Fruit fly (Drosophila melanogaster) whole organism, prepupa: ENCODE results near the gene Coprox.

Experiments used
- Blimp-1 ChIP-seq: fragments of 200-800 bp; sonication (Bioruptor generic); optimal IDR thresholded peaks from 3 replicates; lab custom pipeline; 2017; ENCODE audit warnings: missing biosample characterization, missing genetic modification characterization, mild to moderate bottlenecking, moderate library complexity, missing genetic modification reagents
- CG10631 ChIP-seq: fragments of 200-800 bp; sonication (Bioruptor generic); optimal IDR thresholded peaks from 2 replicates; lab custom pipeline; 2016; ENCODE audit warnings: missing biosample characterization, missing genetic modification characterization
- CG11294 ChIP-seq: fragments of 200-800 bp; sonication (Bioruptor generic); IDR thresholded peaks from 2 replicates; pipeline ENCODE4 v1.3.6; 2022; ENCODE audit warnings: missing biosample characterization, missing genetic modification characterization
- CG11762 ChIP-seq: fragments of 200-800 bp; sonication (Bioruptor generic); optimal IDR thresholded peaks from 3 replicates; lab custom pipeline; 2016; ENCODE audit warnings: missing biosample characterization, missing genetic modification characterization; ENCODE audit not compliant: insufficient read depth
- CG11902 ChIP-seq: fragments of 200-800 bp; sonication (Bioruptor generic); optimal IDR thresholded peaks from 3 replicates; lab custom pipeline; 2016; ENCODE audit warnings: missing biosample characterization, missing genetic modification characterization
- CG15336 ChIP-seq: fragments of 200-800 bp; sonication (Bioruptor generic); IDR thresholded peaks from 2 replicates; pipeline ENCODE4 v1.3.6; 2022; ENCODE audit warnings: missing biosample characterization, missing genetic modification characterization
- CG16779 ChIP-seq: fragments of 200-800 bp; sonication (Bioruptor generic); optimal IDR thresholded peaks from 3 replicates; lab custom pipeline; 2017; ENCODE audit warnings: missing biosample characterization, mild to moderate bottlenecking, missing genetic modification characterization
- CG3032 ChIP-seq: fragments of 200-800 bp; optimal IDR thresholded peaks from 2 replicates; lab custom pipeline; 2019; ENCODE audit warnings: missing biosample characterization, mild to moderate bottlenecking, missing genetic modification characterization, moderate library complexity
- CG31627 ChIP-seq: fragments of 200-800 bp; sonication (Bioruptor generic); optimal IDR thresholded peaks from 3 replicates; lab custom pipeline; 2016; ENCODE audit warnings: missing biosample characterization, missing genetic modification characterization
- CG34406 ChIP-seq: fragments of 200-800 bp; sonication (Bioruptor generic); optimal IDR thresholded peaks from 3 replicates; lab custom pipeline; 2016; ENCODE audit warnings: missing biosample characterization, missing genetic modification characterization
- CG3919 ChIP-seq: fragments of 200-800 bp; sonication (Bioruptor generic); optimal IDR thresholded peaks from 3 replicates; lab custom pipeline; 2016; ENCODE audit warnings: missing biosample characterization, missing genetic modification characterization
- CG4318 ChIP-seq: fragments of 200-800 bp; sonication (Bioruptor generic); optimal IDR thresholded peaks from 3 replicates; lab custom pipeline; 2017; ENCODE audit warnings: missing biosample characterization, mild to moderate bottlenecking, missing genetic modification characterization
- CG6276 ChIP-seq: fragments of 200-800 bp; sonication (Bioruptor generic); optimal IDR thresholded peaks from 2 replicates; lab custom pipeline; 2017; ENCODE audit warnings: missing biosample characterization, mild to moderate bottlenecking, missing genetic modification characterization
- CG6808 ChIP-seq: fragments of 200-800 bp; sonication (Bioruptor generic); optimal IDR thresholded peaks from 3 replicates; lab custom pipeline; 2017; ENCODE audit warnings: missing biosample characterization, missing genetic modification characterization, mild to moderate bottlenecking, moderate library complexity, missing genetic modification reagents
- CG6854 ChIP-seq: fragments of 200-800 bp; sonication (Bioruptor generic); optimal IDR thresholded peaks from 2 replicates; lab custom pipeline; 2017; ENCODE audit warnings: missing biosample characterization, mild to moderate bottlenecking, missing genetic modification characterization
- CG7368 ChIP-seq: fragments of 200-800 bp; sonication (Bioruptor generic); optimal IDR thresholded peaks from 3 replicates; lab custom pipeline; 2016; ENCODE audit warnings: missing biosample characterization, missing genetic modification characterization
- CG8632 ChIP-seq: fragments of 200-800 bp; sonication (Bioruptor generic); optimal IDR thresholded peaks from 3 replicates; lab custom pipeline; 2016; ENCODE audit warnings: missing biosample characterization, missing genetic modification characterization
- Eip78C ChIP-seq: fragments of 200-800 bp; sonication (Bioruptor generic); peaks from one replicate; lab custom pipeline; 2016; ENCODE audit warnings: missing biosample characterization, missing genetic modification characterization
- Ets21C ChIP-seq: fragments of 200-800 bp; sonication (Bioruptor generic); optimal IDR thresholded peaks from 3 replicates; lab custom pipeline; 2016; ENCODE audit warnings: missing biosample characterization, missing genetic modification characterization
- Ets96B ChIP-seq: fragments of 200-800 bp; optimal IDR thresholded peaks from 2 replicates; lab custom pipeline; 2019; ENCODE audit warnings: missing biosample characterization, mild to moderate bottlenecking, missing genetic modification characterization, moderate library complexity
- Gug ChIP-seq: fragments of 200-800 bp; sonication (Bioruptor generic); IDR thresholded peaks from 2 replicates; pipeline ENCODE4 v1.3.6; 2022; ENCODE audit warnings: missing biosample characterization, missing genetic modification characterization
- Hr38 ChIP-seq: sonication (Bioruptor generic); optimal IDR thresholded peaks from 2 replicates; lab custom pipeline; 2016; ENCODE audit warnings: missing biosample characterization, missing genetic modification characterization
- Hr39 ChIP-seq: fragments of 200-800 bp; sonication (Bioruptor generic); optimal IDR thresholded peaks from 2 replicates; lab custom pipeline; 2016; ENCODE audit warnings: missing biosample characterization, missing genetic modification characterization
- Hr4 ChIP-seq: fragments of 200-800 bp; sonication (Bioruptor generic); optimal IDR thresholded peaks from 3 replicates; lab custom pipeline; 2016; ENCODE audit warnings: missing biosample characterization, missing genetic modification characterization
- Lpt ChIP-seq: fragments of 200-800 bp; sonication (Bioruptor generic); optimal IDR thresholded peaks from 3 replicates; lab custom pipeline; 2016; ENCODE audit warnings: missing biosample characterization, missing genetic modification characterization
- Smox ChIP-seq: fragments of 200-800 bp; sonication (Bioruptor generic); optimal IDR thresholded peaks from 3 replicates; lab custom pipeline; 2016; ENCODE audit warnings: missing biosample characterization, missing genetic modification characterization
- Sox102F ChIP-seq: fragments of 200-800 bp; sonication (Bioruptor generic); optimal IDR thresholded peaks from 2 replicates; lab custom pipeline; 2016; ENCODE audit warnings: missing biosample characterization, mild to moderate bottlenecking, missing genetic modification characterization
- Sox14 ChIP-seq: fragments of 200-800 bp; sonication (Bioruptor generic); optimal IDR thresholded peaks from 3 replicates; lab custom pipeline; 2016; ENCODE audit warnings: missing biosample characterization, missing genetic modification characterization
- Sox15 ChIP-seq: fragments of 200-800 bp; sonication (Bioruptor generic); optimal IDR thresholded peaks from 3 replicates; lab custom pipeline; 2016; ENCODE audit warnings: missing biosample characterization, missing genetic modification characterization
- achi ChIP-seq: fragments of 200-800 bp; sonication (Bioruptor generic); optimal IDR thresholded peaks from 3 replicates; lab custom pipeline; 2016; ENCODE audit warnings: missing biosample characterization, missing genetic modification characterization
- cyc ChIP-seq: fragments of 200-800 bp; sonication (Bioruptor generic); optimal IDR thresholded peaks from 3 replicates; lab custom pipeline; 2016; ENCODE audit warnings: missing biosample characterization, missing genetic modification characterization
- dac ChIP-seq: fragments of 200-800 bp; sonication (Bioruptor generic); optimal IDR thresholded peaks from 2 replicates; lab custom pipeline; 2017; ENCODE audit warnings: missing biosample characterization, mild to moderate bottlenecking, missing genetic modification characterization
- eg ChIP-seq: fragments of 200-800 bp; sonication (Bioruptor generic); IDR thresholded peaks from 3 replicates; pipeline ENCODE4 v1.3.6; 2022; ENCODE audit warnings: missing biosample characterization, missing genetic modification characterization
- esn ChIP-seq: fragments of 200-800 bp; sonication (Bioruptor generic); optimal IDR thresholded peaks from 2 replicates; lab custom pipeline; 2016; ENCODE audit warnings: missing biosample characterization, mild to moderate bottlenecking, missing genetic modification characterization, moderate library complexity
- fd85E ChIP-seq: fragments of 200-800 bp; sonication (Bioruptor generic); optimal IDR thresholded peaks from 3 replicates; lab custom pipeline; 2016; ENCODE audit warnings: missing biosample characterization, missing genetic modification characterization
- fkh ChIP-seq: fragments of 200-800 bp; sonication (Bioruptor generic); optimal IDR thresholded peaks from 3 replicates; lab custom pipeline; 2017; ENCODE audit warnings: missing biosample characterization, mild to moderate bottlenecking, missing genetic modification characterization, moderate library complexity
- lz ChIP-seq: fragments of 200-800 bp; sonication (Bioruptor generic); optimal IDR thresholded peaks from 3 replicates; lab custom pipeline; 2016; ENCODE audit warnings: missing biosample characterization, missing genetic modification characterization
- net ChIP-seq: fragments of 200-800 bp; sonication (Bioruptor generic); optimal IDR thresholded peaks from 3 replicates; lab custom pipeline; 2016; ENCODE audit warnings: missing biosample characterization, missing genetic modification characterization
- pdm3 ChIP-seq: fragments of 200-800 bp; sonication (Bioruptor generic); optimal IDR thresholded peaks from 3 replicates; lab custom pipeline; 2016; ENCODE audit warnings: missing biosample characterization, missing genetic modification characterization
- salr ChIP-seq, 2 experiments: fragments of 200-800 bp; sonication (Bioruptor generic); optimal IDR thresholded peaks; 3 replicates each; lab custom pipeline; 2016 to 2018; ENCODE audit warnings: missing biosample characterization in 2 of 2, missing genetic modification characterization in 2 of 2, mild to moderate bottlenecking in 1 of 2
- spab ChIP-seq: fragments of 200-800 bp; sonication (Bioruptor generic); optimal IDR thresholded peaks from 2 replicates; lab custom pipeline; 2017; ENCODE audit warnings: missing biosample characterization, mild to moderate bottlenecking, missing genetic modification characterization, missing genetic modification reagents
- ss ChIP-seq, 2 experiments: fragments of 200-800 bp; sonication (Bioruptor generic); optimal IDR thresholded peaks; 2 replicates in 1 of 2; 3 replicates in 1 of 2; lab custom pipeline; 2017 to 2018; ENCODE audit warnings: mild to moderate bottlenecking in 2 of 2, missing biosample characterization in 2 of 2, missing genetic modification characterization in 2 of 2, moderate library complexity in 1 of 2
- topi ChIP-seq: fragments of 200-800 bp; sonication (Bioruptor generic); optimal IDR thresholded peaks from 3 replicates; lab custom pipeline; 2016; ENCODE audit warnings: missing biosample characterization, missing genetic modification characterization
- vri ChIP-seq: fragments of 200-800 bp; sonication (Bioruptor generic); optimal IDR thresholded peaks from 3 replicates; lab custom pipeline; 2016; ENCODE audit warnings: missing biosample characterization, mild to moderate bottlenecking, missing genetic modification characterization

The Coprox gene

DNA sequence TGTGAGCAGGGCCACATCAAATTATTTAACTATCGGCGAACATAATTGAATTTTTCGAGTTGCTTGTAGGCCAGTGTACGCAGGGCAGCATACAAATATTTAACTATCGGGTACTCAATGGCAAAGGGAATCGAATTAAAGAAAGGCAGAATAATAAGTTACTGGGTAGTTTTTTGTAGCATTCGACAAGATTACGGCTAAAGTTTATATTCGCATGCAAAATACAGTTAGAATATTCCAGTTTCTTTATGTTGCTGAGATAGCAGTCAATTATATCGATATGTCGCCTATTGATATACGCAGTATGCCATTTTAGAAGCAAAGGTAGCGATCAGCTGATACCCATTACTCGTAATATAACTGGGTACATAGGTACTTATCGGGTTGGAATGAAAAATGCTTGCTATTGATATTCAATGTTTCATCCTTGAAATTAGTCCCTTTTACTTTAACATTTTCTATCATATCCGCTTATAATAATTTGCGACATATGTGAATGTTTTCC, 3.8 kb downstream of the Coprox start (continued):
- TF ChIP-seq Smox (GFP tag; lab: Kevin White, UChicago) (peak; percentile 55), Sox14 (peak; percentile 64), CG3919 (peak; percentile 73), esn (GFP tag; lab: Kevin White, UChicago) (peak; percentile 57), CG16779 (tag; lab: Kevin White, UChicago) (no peak), Hr38 (GFP tag; lab: Kevin White, UChicago) (no peak), CG31627 (GFP tag; lab: Kevin White, UChicago) (peak; percentile 53), lz (GFP tag; lab: Kevin White, UChicago) (peak; percentile 63), Hr4 (GFP tag; lab: Kevin White, UChicago) (no peak), Lpt (GFP tag; lab: Kevin White, UChicago) (no peak), Gug (GFP tag; lab: Robert Waterston, UW) (no peak), Ets21C (GFP tag; lab: Kevin White, UChicago) (peak; percentile 38), pdm3 (GFP tag; lab: Kevin White, UChicago) (no peak), CG4318 (GFP tag; lab: Kevin White, UChicago) (no peak), Hr39 (GFP tag; lab: Kevin White, UChicago) (peak; percentile 37), Blimp-1 (GFP tag; lab: Kevin White, UChicago) (no peak), salr (GFP tag; optimal IDR thresholded peaks at IDR 0.05; lab: Kevin White, UChicago) (no peak), fkh (GFP tag; lab: Kevin White, UChicago) (peak; percentile 94), fd85E (GFP tag; lab: Kevin White, UChicago) (no peak), dac (GFP tag; lab: Kevin White, UChicago) (no peak), eg (peak; percentile 56; the same call in 2 of the 3 replicates), CG6276 (no peak), CG11294 (GFP tag; lab: Robert Waterston, UW) (no peak), net (GFP tag; lab: Kevin White, UChicago) (no peak), Ets96B (peak; percentile 44), CG3032 (tag; lab: Kevin White, UChicago) (no peak), Eip78C (GFP tag; lab: Kevin White, UChicago) (peak; percentile 86), CG11902 (no peak), CG7368 (GFP tag; lab: Kevin White, UChicago) (no peak), CG15336 (GFP tag; lab: Robert Waterston, UW) (peak; percentile 24; the same call in 1 of the 2 replicates), CG8632 (GFP tag; lab: Kevin White, UChicago) (peak; percentile 35), CG6854 (GFP tag; lab: Kevin White, UChicago) (peak; percentile 42), cyc (GFP tag; lab: Kevin White, UChicago) (peak; percentile 51), CG34406 (GFP tag; lab: Kevin White, UChicago) (peak; percentile 10), Sox102F (GFP tag; lab: Kevin White, UChicago) (no peak)

DNA sequence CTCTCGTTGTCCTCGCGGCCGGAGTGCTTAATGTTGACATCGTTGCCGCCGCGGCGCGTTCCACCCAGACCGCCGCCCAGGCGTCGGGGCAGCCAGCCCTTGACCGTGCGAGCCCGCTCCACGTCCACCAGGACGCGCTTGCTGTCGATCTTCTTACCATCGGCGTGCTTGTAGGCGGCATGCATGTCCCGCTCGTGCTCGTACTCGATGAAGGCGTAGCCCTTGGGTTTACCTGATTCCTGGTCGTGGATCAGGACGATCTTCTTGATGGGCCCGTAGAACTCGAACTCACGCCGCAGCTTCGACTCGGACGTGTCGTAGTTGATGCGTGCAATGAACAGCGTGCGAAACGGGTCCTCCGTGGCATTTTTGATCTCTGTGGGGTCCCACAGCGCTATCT, 6.6 kb downstream of the Coprox start:
- TF ChIP-seq CG3919 (no peak), CG4318 (GFP tag; lab: Kevin White, UChicago) (no peak), vri (GFP tag; lab: Kevin White, UChicago) (no peak), CG6808 (no peak), Sox15 (GFP tag; lab: Kevin White, UChicago) (no peak), net (GFP tag; lab: Kevin White, UChicago) (no peak), spab (GFP tag; lab: Kevin White, UChicago) (no peak)

DNA sequence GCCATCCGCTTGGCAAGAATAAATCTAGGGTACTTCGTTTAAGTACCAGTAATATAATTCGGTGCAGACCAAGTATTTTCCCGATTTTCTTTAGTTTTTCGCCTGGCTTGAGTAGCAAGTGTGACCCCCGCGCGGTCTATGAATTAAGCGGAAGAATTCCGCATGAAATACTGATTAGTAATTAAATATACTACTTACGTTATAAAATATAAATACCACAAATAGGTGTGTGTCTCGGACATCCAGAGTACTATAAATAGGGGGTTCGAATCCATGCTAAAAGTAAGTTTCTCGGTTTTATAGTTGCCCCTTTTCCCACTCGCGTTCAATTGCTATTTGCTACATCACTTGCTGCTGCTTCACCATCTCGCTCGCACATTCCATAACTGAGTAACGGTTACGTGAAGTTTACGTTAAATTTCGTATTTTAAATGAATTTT, 7.4 kb downstream of the Coprox start, which contains the start of gene snRNP-U1-70K:
Gene snRNP-U1-70K, minus strand, starts transcription at position 141 of the 440 bp plus-strand sequence.
- TF ChIP-seq CG6854 (GFP tag; lab: Kevin White, UChicago) (no peak), CG3919 (no peak), CG10631 (GFP tag; lab: Kevin White, UChicago) (no peak), CG8632 (GFP tag; lab: Kevin White, UChicago) (no peak), CG11902 (no peak), pdm3 (GFP tag; lab: Kevin White, UChicago) (no peak), Hr4 (GFP tag; lab: Kevin White, UChicago) (no peak), dac (GFP tag; lab: Kevin White, UChicago) (no peak), CG7368 (GFP tag; lab: Kevin White, UChicago) (no peak), achi (GFP tag; lab: Kevin White, UChicago) (no peak), topi (GFP tag; lab: Kevin White, UChicago) (no peak), Sox15 (GFP tag; lab: Kevin White, UChicago) (no peak), CG16779 (tag; lab: Kevin White, UChicago) (no peak), ss (GFP tag; optimal IDR thresholded peaks at IDR 0.05; lab: Kevin White, UChicago) (no peak), CG11762 (GFP tag; lab: Kevin White, UChicago) (no peak)
